Fruit fly (Drosophila melanogaster): ENCODE data around the gene CG6686.

Gene CG6686

DNA sequence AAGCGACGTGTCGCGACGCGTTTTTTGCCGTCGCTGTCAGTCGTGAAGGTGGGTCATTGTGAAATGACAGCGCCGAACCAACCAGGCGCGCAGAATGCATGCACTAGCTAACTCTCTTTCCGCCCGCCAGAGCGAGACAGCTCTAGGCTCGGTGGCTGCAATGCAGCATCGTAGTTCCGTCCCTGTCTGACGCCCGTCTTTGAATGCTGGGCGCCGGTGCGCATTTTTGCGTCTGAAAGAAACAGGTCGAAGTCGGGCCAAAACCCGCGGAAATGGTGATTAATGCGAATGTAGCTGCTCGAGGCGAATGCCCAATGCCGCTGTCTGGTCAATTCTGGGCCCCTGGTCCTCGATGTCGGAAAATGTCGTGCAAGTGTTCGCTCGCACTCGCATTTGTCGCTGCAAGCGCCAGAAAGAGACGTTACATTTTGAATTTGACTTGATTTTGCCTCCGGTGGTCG lies 19.5 kb upstream of the CG6686 start (continued):
- TF ChIP-seq ato (GFP tag; IDR thresholded peaks at IDR 0.05; ENCODE audit: partially characterized antibody): no peak
- TF ChIP-seq hbn (GFP tag; IDR thresholded peaks at IDR 0.05; ENCODE audit: partially characterized antibody): no peak
- TF ChIP-seq Rfx (GFP tag; IDR thresholded peaks at IDR 0.05): no peak
- peak; percentile 38 to 75 for TF ChIP-seq bsh (GFP tag; optimal IDR thresholded peaks at IDR 0.05)
- no peak for TF ChIP-seq CG2120 (GFP tag; optimal IDR thresholded peaks at IDR 0.05)
- TF ChIP-seq CG13123 (GFP tag; optimal IDR thresholded peaks at IDR 0.05): no peak
- TF ChIP-seq CG6175 (GFP tag; IDR thresholded peaks at IDR 0.05): no peak
- TF ChIP-seq CG33557 (GFP tag; optimal IDR thresholded peaks at IDR 0.05): peak; percentile 68
- TF ChIP-seq wek (GFP tag; optimal IDR thresholded peaks at IDR 0.05): peak; percentile 58
- no peak for TF ChIP-seq esg (GFP tag; conservative IDR thresholded peaks at IDR 0.05)
- peak; percentile 90 for TF ChIP-seq oc (tag; optimal IDR thresholded peaks at IDR 0.05)
- peak; percentile 81 for TF ChIP-seq ac (GFP tag; optimal IDR thresholded peaks at IDR 0.05)
- TF ChIP-seq CG13894 (tag; optimal IDR thresholded peaks at IDR 0.05): peak; percentile 96
- no peak for TF ChIP-seq lov (optimal IDR thresholded peaks at IDR 0.05)
- TF ChIP-seq lov (GFP tag; IDR thresholded peaks at IDR 0.05): no peak
- no peak for TF ChIP-seq Awh (GFP tag; IDR thresholded peaks at IDR 0.05)
- no peak for TF ChIP-seq Meics (GFP tag; optimal IDR thresholded peaks at IDR 0.05)
- peak; percentile 91 for TF ChIP-seq CG33213 (GFP tag; optimal IDR thresholded peaks at IDR 0.05)
- no peak for TF ChIP-seq CG4854 (GFP tag; optimal IDR thresholded peaks at IDR 0.05)
- peak; percentile 92 for TF ChIP-seq CG6254 (GFP tag; optimal IDR thresholded peaks at IDR 0.05)
- peak; percentile 79 for TF ChIP-seq CTCF (GFP tag; optimal IDR thresholded peaks at IDR 0.05)
- TF ChIP-seq tna (GFP tag; IDR thresholded peaks at IDR 0.05; ENCODE audit: partially characterized antibody): no peak
- TF ChIP-seq CG10959 (GFP tag; IDR thresholded peaks at IDR 0.05): no peak
- TF ChIP-seq Sox102F (GFP tag; optimal IDR thresholded peaks at IDR 0.05): no peak
- peak; percentile 29 for TF ChIP-seq CG18619 (GFP tag; optimal IDR thresholded peaks at IDR 0.05)
- no peak for TF ChIP-seq ci (GFP tag; IDR thresholded peaks at IDR 0.05)
- peak; percentile 5 for TF ChIP-seq pum (GFP tag; optimal IDR thresholded peaks at IDR 0.05)
- peak; percentile 99 for TF ChIP-seq CG1832 (GFP tag; optimal IDR thresholded peaks at IDR 0.05)
- peak; percentile 64 for TF ChIP-seq CG3838 (GFP tag; optimal IDR thresholded peaks at IDR 0.05)
- TF ChIP-seq Doc3 (GFP tag; IDR thresholded peaks at IDR 0.05; ENCODE audit: partially characterized antibody): no peak
- TF ChIP-seq eyg (GFP tag; optimal IDR thresholded peaks at IDR 0.05): no peak
- no peak for TF ChIP-seq bbx (GFP tag; IDR thresholded peaks at IDR 0.05; ENCODE audit: partially characterized antibody)
- peak; percentile 75 for TF ChIP-seq Hey (tag; optimal IDR thresholded peaks at IDR 0.05)
- no peak for TF ChIP-seq ttk (GFP tag; IDR thresholded peaks at IDR 0.05)
- no peak for TF ChIP-seq TFAM (GFP tag; optimal IDR thresholded peaks at IDR 0.05)
- no peak for TF ChIP-seq CG16779 (GFP tag; IDR thresholded peaks at IDR 0.05)
- TF ChIP-seq Sin3A (optimal IDR thresholded peaks at IDR 0.05): no peak
- no peak for TF ChIP-seq C15 (GFP tag; IDR thresholded peaks at IDR 0.05)
- no peak for TF ChIP-seq CG11696 (GFP tag; IDR thresholded peaks at IDR 0.05)
- peak; percentile 74 for TF ChIP-seq CrebB (tag; optimal IDR thresholded peaks at IDR 0.05)
- no peak for TF ChIP-seq Ets65A (GFP tag)
- TF ChIP-seq CG12769 (tag; optimal IDR thresholded peaks at IDR 0.05): peak; percentile 99
- no peak for TF ChIP-seq CG32532 (GFP tag; IDR thresholded peaks at IDR 0.05)
- no peak for TF ChIP-seq vnd (GFP tag; IDR thresholded peaks at IDR 0.05; ENCODE audit: partially characterized antibody)
- TF ChIP-seq CG15073 (GFP tag; optimal IDR thresholded peaks at IDR 0.05): no peak
- TF ChIP-seq dan (GFP tag; IDR thresholded peaks at IDR 0.05): no peak
- no peak for TF ChIP-seq CG6791 (GFP tag; IDR thresholded peaks at IDR 0.05; ENCODE audit: partially characterized antibody)
- TF ChIP-seq sens-2 (GFP tag; IDR thresholded peaks at IDR 0.05): no peak
- TF ChIP-seq kni (GFP tag; optimal IDR thresholded peaks at IDR 0.05): peak; percentile 100
- TF ChIP-seq CG6765 (GFP tag; optimal IDR thresholded peaks at IDR 0.05): peak; percentile 52
- TF ChIP-seq Camta (GFP tag; optimal IDR thresholded peaks at IDR 0.05): peak; percentile 16
- TF ChIP-seq CG31224 (GFP tag; IDR thresholded peaks at IDR 0.05): no peak

Data from whole organism, embryonic.